Fruit fly (Drosophila melanogaster): ENCODE measurements around the gene CG3397.
"Not testable (repeated sequence)": the region's sequence is repeated elsewhere in the genome, so short reads cannot be mapped to it uniquely, and the experiment has no call there.

CG3397 gene

dm6 chr3R:11969217-11969616 is 15.1 kb downstream of the CG3397 start:
- TF ChIP-seq psq (optimal IDR thresholded peaks at IDR 0.05) = no peak
- TF ChIP-seq insv (optimal IDR thresholded peaks at IDR 0.05) = no peak
- TF ChIP-seq ttk (optimal IDR thresholded peaks at IDR 0.05) = no peak
- TF ChIP-seq Myc (optimal IDR thresholded peaks at IDR 0.05) = no peak
- TF ChIP-seq Sin3A (optimal IDR thresholded peaks at IDR 0.05) = no peak
- no peak for TF ChIP-seq h (optimal IDR thresholded peaks at IDR 0.05)

- TF ChIP-seq ttk (optimal IDR thresholded peaks at IDR 0.05) = no peak
- TF ChIP-seq Myc (optimal IDR thresholded peaks at IDR 0.05) = no peak
- no peak for TF ChIP-seq h (optimal IDR thresholded peaks at IDR 0.05)
- TF ChIP-seq psq (optimal IDR thresholded peaks at IDR 0.05) = no peak
- no peak for TF ChIP-seq Sin3A (optimal IDR thresholded peaks at IDR 0.05)
- TF ChIP-seq insv (optimal IDR thresholded peaks at IDR 0.05) = no peak
These were observed 16.1 kb downstream of the CG3397 start for dm6 chr3R:11968030-11968753.

- TF ChIP-seq Myc (optimal IDR thresholded peaks at IDR 0.05) = no peak
- no peak for TF ChIP-seq ttk (optimal IDR thresholded peaks at IDR 0.05)
- no peak for TF ChIP-seq psq (optimal IDR thresholded peaks at IDR 0.05)
- no peak for TF ChIP-seq Sin3A (optimal IDR thresholded peaks at IDR 0.05)
- no peak for TF ChIP-seq h (optimal IDR thresholded peaks at IDR 0.05)
- TF ChIP-seq insv (optimal IDR thresholded peaks at IDR 0.05) = no peak
These were observed 16.9 kb downstream of the CG3397 start, which contains the start of the genes CG12213 and GC1 for dm6 chr3R:11967262-11968029. Gene CG12213 (minus strand): TSS chr3R:11967691. Gene GC1 (plus strand): TSS chr3R:11967708.

dm6 chr3R:11964000-11964399 is 20.3 kb downstream of the CG3397 start:
- TF ChIP-seq h (optimal IDR thresholded peaks at IDR 0.05) (no peak), ttk (optimal IDR thresholded peaks at IDR 0.05) (no peak), Myc (optimal IDR thresholded peaks at IDR 0.05) (no peak), insv (optimal IDR thresholded peaks at IDR 0.05) (no peak), Sin3A (optimal IDR thresholded peaks at IDR 0.05) (no peak), psq (optimal IDR thresholded peaks at IDR 0.05) (no peak)

dm6 chr3R:11962739-11963214 is 21.6 kb downstream of the CG3397 start, which contains the start of the genes CG3281 and aurA:
Gene CG3281 (minus strand): TSS chr3R:11962805.
Gene aurA (plus strand): TSS chr3R:11963124.
- TF ChIP-seq Sin3A (optimal IDR thresholded peaks at IDR 0.05) = peak; percentile 94
- no peak for TF ChIP-seq psq (optimal IDR thresholded peaks at IDR 0.05)

dm6 chr3R:11958235-11958634 is 26.1 kb downstream of the CG3397 start, which contains the start of gene Hsp70Ab:
Gene Hsp70Ab (plus strand): TSS chr3R:11958535.
- TF ChIP-seq ttk, psq, insv (optimal IDR thresholded peaks at IDR 0.05): not testable (repeated sequence)

dm6 chr3R:11957388-11957787 is 27.0 kb downstream of the CG3397 start:
- no peak for TF ChIP-seq insv (optimal IDR thresholded peaks at IDR 0.05)
- TF ChIP-seq ttk (optimal IDR thresholded peaks at IDR 0.05) = no peak
- TF ChIP-seq h (optimal IDR thresholded peaks at IDR 0.05) = no peak
- no peak for TF ChIP-seq Myc (optimal IDR thresholded peaks at IDR 0.05)
- TF ChIP-seq Sin3A (optimal IDR thresholded peaks at IDR 0.05) = no peak
- TF ChIP-seq psq (optimal IDR thresholded peaks at IDR 0.05) = no peak

dm6 chr3R:11956444-11956843 is 27.9 kb downstream of the CG3397 start, which contains the start of gene Hsp70Aa:
Gene Hsp70Aa (minus strand): TSS chr3R:11956544.
- TF ChIP-seq psq, Myc, h (optimal IDR thresholded peaks at IDR 0.05): not testable (repeated sequence)

- TF ChIP-seq Sin3A (optimal IDR thresholded peaks at IDR 0.05) (no peak), psq (optimal IDR thresholded peaks at IDR 0.05) (no peak), Myc (optimal IDR thresholded peaks at IDR 0.05) (no peak), h (optimal IDR thresholded peaks at IDR 0.05) (no peak), insv (optimal IDR thresholded peaks at IDR 0.05) (no peak), ttk (optimal IDR thresholded peaks at IDR 0.05) (no peak)
These were observed 34.8 kb downstream of the CG3397 start, which contains the start of gene CG31211 for dm6 chr3R:11949387-11950029. Gene CG31211 (plus strand): TSS chr3R:11949680.

- TF ChIP-seq insv (optimal IDR thresholded peaks at IDR 0.05) = no peak
- TF ChIP-seq Myc (optimal IDR thresholded peaks at IDR 0.05) = no peak
- no peak for TF ChIP-seq psq (optimal IDR thresholded peaks at IDR 0.05)
- no peak for TF ChIP-seq h (optimal IDR thresholded peaks at IDR 0.05)
- TF ChIP-seq ttk (optimal IDR thresholded peaks at IDR 0.05) = no peak
- no peak for TF ChIP-seq Sin3A (optimal IDR thresholded peaks at IDR 0.05)
These were observed 35.4 kb downstream of the CG3397 start, which contains the start of gene Cad87A for dm6 chr3R:11948903-11949358. Gene Cad87A (minus strand): TSS chr3R:11949129.

- no peak for TF ChIP-seq ttk (optimal IDR thresholded peaks at IDR 0.05)
- TF ChIP-seq insv (optimal IDR thresholded peaks at IDR 0.05) = no peak
- TF ChIP-seq psq (optimal IDR thresholded peaks at IDR 0.05) = no peak
- no peak for TF ChIP-seq h (optimal IDR thresholded peaks at IDR 0.05)
- TF ChIP-seq Myc (optimal IDR thresholded peaks at IDR 0.05) = no peak
- no peak for TF ChIP-seq Sin3A (optimal IDR thresholded peaks at IDR 0.05)
These were observed 36.4 kb downstream of the CG3397 start for dm6 chr3R:11947959-11948358.

Data from Kc167 (cell line).